Fruit fly (Drosophila melanogaster) whole organism, embryonic: ENCODE results near the gene GstD5.

Source experiments
- Abd-B ChIP-seq: fragments of 200-800 bp; sonication (Bioruptor generic); optimal IDR thresholded peaks from 2 replicates; lab custom pipeline; 2018; ENCODE audit warnings: missing biosample characterization, mild to moderate bottlenecking, missing genetic modification characterization, moderate library complexity
- CG10209 ChIP-seq: fragments of 200-800 bp; sonication (Bioruptor generic); optimal IDR thresholded peaks from 3 replicates; lab custom pipeline; 2017; ENCODE audit warnings: missing biosample characterization, mild to moderate bottlenecking, missing genetic modification characterization, missing genetic modification reagents
- CG1024 ChIP-seq: fragments of 200-800 bp; sonication (Bioruptor generic); IDR thresholded peaks from 2 replicates; pipeline ENCODE4 v1.3.6; 2022; ENCODE audit warnings: missing biosample characterization, missing genetic modification characterization
- CG11093 ChIP-seq: fragments of 200-800 bp; sonication (Bioruptor generic); IDR thresholded peaks from 3 replicates; pipeline ENCODE4 v1.3.6; 2022; ENCODE audit warnings: missing biosample characterization, missing genetic modification characterization
- CG12104 ChIP-seq: fragments of 200-800 bp; sonication (Bioruptor generic); optimal IDR thresholded peaks from 3 replicates; lab custom pipeline; 2016; ENCODE audit warnings: missing biosample characterization, missing genetic modification characterization
- CG13287 ChIP-seq: fragments of 200-800 bp; sonication (Bioruptor generic); IDR thresholded peaks from 2 replicates; pipeline ENCODE4 v1.3.6; 2022; ENCODE audit warnings: missing biosample characterization, missing genetic modification characterization; ENCODE audit not compliant: partially characterized antibody
- CG13894 ChIP-seq: fragments of 200-800 bp; sonication (Bioruptor generic); optimal IDR thresholded peaks from 3 replicates; lab custom pipeline; 2018; ENCODE audit warnings: missing biosample characterization, mild to moderate bottlenecking, missing genetic modification characterization, moderate library complexity
- CG15479 ChIP-seq: fragments of 200-800 bp; sonication (Bioruptor generic); optimal IDR thresholded peaks from 3 replicates; lab custom pipeline; 2019; ENCODE audit warnings: missing biosample characterization, mild to moderate bottlenecking, missing genetic modification characterization, moderate library complexity
- CG17612 ChIP-seq: fragments of 200-800 bp; sonication (Bioruptor generic); IDR thresholded peaks from 2 replicates; pipeline ENCODE4 v1.3.6; 2022; ENCODE audit warnings: missing biosample characterization, missing genetic modification characterization
- CG17802 ChIP-seq: fragments of 200-800 bp; sonication (Bioruptor generic); optimal IDR thresholded peaks from 2 replicates; lab custom pipeline; 2018; ENCODE audit warnings: missing biosample characterization, mild to moderate bottlenecking, missing genetic modification characterization, moderate library complexity
- CG18262 ChIP-seq: fragments of 200-800 bp; optimal IDR thresholded peaks from 3 replicates; lab custom pipeline; 2019; ENCODE audit warnings: missing biosample characterization, mild to moderate bottlenecking, missing genetic modification characterization, moderate library complexity
- CG18476 ChIP-seq: fragments of 200-800 bp; sonication (Bioruptor generic); optimal IDR thresholded peaks from 2 replicates; lab custom pipeline; 2016; ENCODE audit warnings: missing biosample characterization, mild to moderate bottlenecking, missing genetic modification characterization
- CG18764 ChIP-seq: fragments of 200-800 bp; sonication (Bioruptor generic); optimal IDR thresholded peaks from 3 replicates; lab custom pipeline; 2016; ENCODE audit warnings: missing biosample characterization, missing genetic modification characterization
- CG3995 ChIP-seq: fragments of 200-800 bp; sonication (Bioruptor generic); optimal IDR thresholded peaks from 3 replicates; lab custom pipeline; 2016; ENCODE audit warnings: missing biosample characterization, missing genetic modification characterization
- CG4730 ChIP-seq: fragments of 200-800 bp; sonication (Bioruptor generic); IDR thresholded peaks from 2 replicates; pipeline ENCODE4 v1.3.6; 2022; ENCODE audit warnings: missing biosample characterization, missing genetic modification characterization
- CG5953 ChIP-seq: fragments of 200-800 bp; sonication (Bioruptor generic); IDR thresholded peaks from 2 replicates; pipeline ENCODE4 v1.3.6; 2022; ENCODE audit warnings: missing biosample characterization, missing genetic modification characterization
- CG8359 ChIP-seq: fragments of 200-800 bp; sonication (Bioruptor generic); optimal IDR thresholded peaks from 2 replicates; lab custom pipeline; 2017; ENCODE audit warnings: missing biosample characterization, mild to moderate bottlenecking, missing genetic modification characterization, borderline replicate concordance
- CG9797 ChIP-seq: fragments of 200-800 bp; sonication (Bioruptor generic); optimal IDR thresholded peaks from 3 replicates; lab custom pipeline; 2018; ENCODE audit warnings: missing biosample characterization, mild to moderate bottlenecking, missing genetic modification characterization
- CrebB ChIP-seq: fragments of 200-800 bp; sonication (Bioruptor generic); optimal IDR thresholded peaks from 3 replicates; lab custom pipeline; 2018; ENCODE audit warnings: missing biosample characterization, mild to moderate bottlenecking, missing genetic modification characterization
- Fer3 ChIP-seq: fragments of 200-800 bp; sonication (Bioruptor generic); optimal IDR thresholded peaks from 2 replicates; lab custom pipeline; 2018; ENCODE audit warnings: missing biosample characterization, mild to moderate bottlenecking, missing genetic modification characterization, moderate library complexity
- HLH3B ChIP-seq: fragments of 200-800 bp; sonication (Bioruptor generic); IDR thresholded peaks from 2 replicates; pipeline ENCODE4 v1.3.6; 2022; ENCODE audit warnings: missing biosample characterization, missing genetic modification characterization
- HLH4C ChIP-seq: fragments of 200-800 bp; sonication (Bioruptor generic); IDR thresholded peaks from 3 replicates; pipeline ENCODE4 v1.3.6; 2022; ENCODE audit warnings: missing biosample characterization, missing genetic modification characterization; ENCODE audit not compliant: partially characterized antibody
- HLHmδ ChIP-seq: fragments of 200-800 bp; sonication (Bioruptor generic); optimal IDR thresholded peaks from 2 replicates; lab custom pipeline; 2018; ENCODE audit warnings: missing biosample characterization, mild to moderate bottlenecking, missing genetic modification characterization, moderate library complexity
- Hr78 ChIP-seq, 2 experiments: fragments of 200-800 bp in 1 of 2; fragments of >200 bp in 1 of 2; sonication (Bioruptor generic) in 1 of 2; optimal IDR thresholded peaks; 2 replicates each; lab custom pipeline; 2017 to 2019; ENCODE audit warnings: missing biosample characterization in 2 of 2, missing genetic modification characterization in 2 of 2, mild to moderate bottlenecking in 1 of 2, moderate library complexity in 1 of 2
- Jarid2 ChIP-seq: fragments of 200-800 bp; sonication (Bioruptor generic); optimal IDR thresholded peaks from 3 replicates; lab custom pipeline; 2017; ENCODE audit warnings: mild to moderate bottlenecking, missing biosample characterization, missing genetic modification reagents, missing genetic modification characterization
- Mes4 ChIP-seq: fragments of 200-800 bp; sonication (Bioruptor generic); optimal IDR thresholded peaks from 2 replicates; lab custom pipeline; 2016; ENCODE audit warnings: missing biosample characterization, missing genetic modification characterization
- NK7.1 ChIP-seq: fragments of 200-800 bp; sonication (Bioruptor generic); optimal IDR thresholded peaks from 3 replicates; lab custom pipeline; 2016; ENCODE audit warnings: missing biosample characterization, missing genetic modification characterization
- Oaz ChIP-seq: fragments of 200-800 bp; sonication (Bioruptor generic); IDR thresholded peaks from 2 replicates; pipeline ENCODE4 v1.3.6; 2022; ENCODE audit warnings: missing biosample characterization, missing genetic modification characterization
- Side ChIP-seq: fragments of 200-800 bp; sonication (Bioruptor generic); optimal IDR thresholded peaks from 2 replicates; lab custom pipeline; 2016; ENCODE audit warnings: missing biosample characterization, missing genetic modification characterization
- Six4 ChIP-seq: fragments of 200-800 bp; sonication (Bioruptor generic); optimal IDR thresholded peaks from 2 replicates; lab custom pipeline; 2016; ENCODE audit warnings: missing biosample characterization, missing genetic modification characterization
- Sry-β ChIP-seq: fragments of 200-800 bp; sonication (Bioruptor generic); optimal IDR thresholded peaks from 2 replicates; lab custom pipeline; 2018; ENCODE audit warnings: missing biosample characterization, mild to moderate bottlenecking, missing genetic modification characterization, moderate library complexity
- corto ChIP-seq: fragments of 200-800 bp; sonication (Bioruptor generic); optimal IDR thresholded peaks from 2 replicates; lab custom pipeline; 2016; ENCODE audit warnings: missing biosample characterization, mild to moderate bottlenecking, missing genetic modification characterization, moderate library complexity
- da ChIP-seq: fragments of 200-800 bp; sonication (Bioruptor generic); optimal IDR thresholded peaks from 2 replicates; lab custom pipeline; 2016; ENCODE audit warnings: missing biosample characterization, missing genetic modification characterization
- fu2 ChIP-seq: fragments of 200-800 bp; sonication (Bioruptor generic); optimal IDR thresholded peaks from 2 replicates; lab custom pipeline; 2016; ENCODE audit warnings: missing biosample characterization, missing genetic modification characterization
- gt ChIP-seq: fragments of 200-800 bp; sonication (Bioruptor generic); IDR thresholded peaks from 2 replicates; pipeline ENCODE4 v1.3.6; 2022; ENCODE audit warnings: missing biosample characterization, missing genetic modification characterization
- jigr1 ChIP-seq: fragments of 200-800 bp; sonication (Bioruptor generic); IDR thresholded peaks from 3 replicates; pipeline ENCODE4 v1.3.6; 2022; ENCODE audit warnings: missing biosample characterization, missing genetic modification characterization
- jing ChIP-seq: fragments of 200-800 bp; sonication (Bioruptor generic); optimal IDR thresholded peaks from 2 replicates; lab custom pipeline; 2018; ENCODE audit warnings: missing biosample characterization, mild to moderate bottlenecking, missing genetic modification characterization
- kah ChIP-seq: fragments of 200-800 bp; sonication (Bioruptor generic); optimal IDR thresholded peaks from 2 replicates; lab custom pipeline; 2018; ENCODE audit warnings: missing biosample characterization, mild to moderate bottlenecking, missing genetic modification characterization
- klu ChIP-seq: fragments of 200-800 bp; sonication (Bioruptor generic); IDR thresholded peaks from 2 replicates; pipeline ENCODE4 v1.3.6; 2022; ENCODE audit warnings: missing biosample characterization, missing genetic modification characterization
- otp ChIP-seq: fragments of 200-800 bp; sonication (Bioruptor generic); IDR thresholded peaks from 3 replicates; pipeline ENCODE4, ENCODE4 v1.3.6; 2022; ENCODE audit warnings: missing biosample characterization, missing genetic modification characterization
- prd ChIP-seq, 3 experiments: fragments of >200 bp in 2 of 3; fragments of 200-800 bp in 1 of 3; sonication (Bioruptor generic) in 1 of 3; optimal IDR thresholded peaks in 2 of 3; IDR thresholded peaks in 1 of 3; 2 replicates in 2 of 3; 3 replicates in 1 of 3; pipeline versions ENCODE4 v1.3.6 to Lab custom; 2017 to 2022; ENCODE audit warnings: missing biosample characterization in 1 of 3, missing genetic modification characterization in 1 of 3
- sima ChIP-seq: fragments of 200-800 bp; sonication (Bioruptor generic); optimal IDR thresholded peaks from 2 replicates; lab custom pipeline; 2016; ENCODE audit warnings: missing biosample characterization, missing genetic modification characterization
- sna ChIP-seq: fragments of 200-800 bp; sonication (Bioruptor generic); IDR thresholded peaks from 2 replicates; pipeline ENCODE4 v1.3.6; 2022; ENCODE audit warnings: missing biosample characterization, missing genetic modification characterization; ENCODE audit not compliant: partially characterized antibody
- so ChIP-seq: fragments of 200-800 bp; sonication (Bioruptor generic); IDR thresholded peaks from 3 replicates; pipeline ENCODE4 v1.3.6; 2022; ENCODE audit warnings: missing biosample characterization, missing genetic modification characterization
- stc ChIP-seq: fragments of 200-800 bp; sonication (Bioruptor generic); IDR thresholded peaks from 2 replicates; pipeline ENCODE4 v1.3.6; 2022; ENCODE audit warnings: missing biosample characterization, missing genetic modification characterization
- toy ChIP-seq: fragments of 200-800 bp; sonication (Bioruptor generic); IDR thresholded peaks from 2 replicates; pipeline ENCODE4 v1.3.6; 2022; ENCODE audit warnings: missing biosample characterization, missing genetic modification characterization
- ttk ChIP-seq: fragments of 200-800 bp; sonication (Bioruptor generic); IDR thresholded peaks from 2 replicates; pipeline ENCODE4 v2.1.2; 2022; ENCODE audit warnings: missing biosample characterization, missing genetic modification characterization
- tup ChIP-seq: fragments of 200-800 bp; sonication (Bioruptor generic); optimal IDR thresholded peaks from 2 replicates; lab custom pipeline; 2016; ENCODE audit warnings: missing biosample characterization, mild to moderate bottlenecking, missing genetic modification characterization, moderate library complexity
- tx ChIP-seq: fragments of 200-800 bp; sonication (Bioruptor generic); optimal IDR thresholded peaks from 2 replicates; lab custom pipeline; 2016; ENCODE audit warnings: missing biosample characterization, missing genetic modification characterization
- zen ChIP-seq: fragments of 200-800 bp; sonication (Bioruptor generic); optimal IDR thresholded peaks from 3 replicates; lab custom pipeline; 2018; ENCODE audit warnings: missing biosample characterization, mild to moderate bottlenecking, missing genetic modification characterization, moderate library complexity
- zfh1 ChIP-seq: fragments of 200-800 bp; sonication (Bioruptor generic); IDR thresholded peaks from 3 replicates; pipeline ENCODE4 v1.3.6; 2022; ENCODE audit warnings: missing biosample characterization, missing genetic modification characterization

Gene GstD5

dm6 chr3R:12350497-12350896 lies 25.0 kb upstream of the GstD5 start, which contains the start of gene CG10038 (continued):
- TF ChIP-seq Oaz (GFP tag; lab: Robert Waterston, UW), result no peak
- TF ChIP-seq Mes4 (GFP tag; lab: Kevin White, UChicago), result no peak
- TF ChIP-seq stc (GFP tag; lab: Robert Waterston, UW), result no peak
- TF ChIP-seq CG11093 (GFP tag; lab: Robert Waterston, UW), result no peak
- peak; percentile 11 for TF ChIP-seq Fer3 (tag; lab: Kevin White, UChicago)
- no peak for TF ChIP-seq tx (GFP tag; lab: Kevin White, UChicago)
- TF ChIP-seq sima (GFP tag; lab: Kevin White, UChicago), result no peak
- TF ChIP-seq Hr78 (GFP tag; optimal IDR thresholded peaks at IDR 0.05; lab: Kevin White, UChicago), result no peak
- peak; percentile 89 for TF ChIP-seq sna (GFP tag; lab: Robert Waterston, UW)
- TF ChIP-seq gt (GFP tag; lab: Robert Waterston, UW), result no peak
- no peak for TF ChIP-seq da (GFP tag; lab: Kevin White, UChicago)
- no peak for TF ChIP-seq ttk
- no peak for TF ChIP-seq CG4730 (GFP tag; lab: Robert Waterston, UW)
- TF ChIP-seq CG5953 (GFP tag; lab: Robert Waterston, UW), result no peak
- no peak for TF ChIP-seq zen (tag; lab: Kevin White, UChicago)
- TF ChIP-seq CG13287 (GFP tag; lab: Robert Waterston, UW), result peak; percentile 97
- no peak for TF ChIP-seq CG18476
- no peak for TF ChIP-seq CG15479
- TF ChIP-seq CG18764, result peak; percentile 13
- TF ChIP-seq HLHmδ (GFP tag; lab: Kevin White, UChicago), result no peak
- peak; percentile 91 for TF ChIP-seq HLH4C (GFP tag; lab: Robert Waterston, UW)
- no peak for TF ChIP-seq corto (GFP tag; lab: Kevin White, UChicago)
- no peak for TF ChIP-seq CG1024 (GFP tag; lab: Robert Waterston, UW)
- no peak for TF ChIP-seq zfh1
- no peak for TF ChIP-seq CG10209 (GFP tag; lab: Kevin White, UChicago)
- TF ChIP-seq prd (optimal IDR thresholded peaks at IDR 0.05; lab: Kevin White, UChicago), result no peak
- TF ChIP-seq prd (GFP tag; IDR thresholded peaks at IDR 0.05; lab: Robert Waterston, UW), result no peak; the same call in 2 of the 3 replicates
- TF ChIP-seq Jarid2, result peak; percentile 14
- TF ChIP-seq so (GFP tag; lab: Robert Waterston, UW), result no peak
- TF ChIP-seq CG9797 (GFP tag; lab: Kevin White, UChicago), result peak; percentile 55
- TF ChIP-seq kah (GFP tag; lab: Kevin White, UChicago), result no peak
- TF ChIP-seq toy (GFP tag; lab: Robert Waterston, UW), result no peak
- TF ChIP-seq CG18262, result peak; percentile 27
- TF ChIP-seq otp (GFP tag; lab: Robert Waterston, UW), result no peak
- no peak for TF ChIP-seq klu
- TF ChIP-seq jigr1 (GFP tag; lab: Robert Waterston, UW), result 0 out of 3 replicates have a peak, but pooled peaks have one; percentile 9
- no peak for TF ChIP-seq HLH3B
- peak; percentile 22 for TF ChIP-seq CG3995 (GFP tag; lab: Kevin White, UChicago)
- TF ChIP-seq Sry-β (GFP tag; lab: Kevin White, UChicago), result peak; percentile 59
- no peak for TF ChIP-seq Six4
- TF ChIP-seq CG17612 (GFP tag; lab: Robert Waterston, UW), result no peak
- TF ChIP-seq CG8359, result no peak
- no peak for TF ChIP-seq NK7.1 (GFP tag; lab: Kevin White, UChicago)
- TF ChIP-seq CG12104 (GFP tag; lab: Kevin White, UChicago), result no peak
- no peak for TF ChIP-seq CG17802 (tag; lab: Kevin White, UChicago)
- peak; percentile 15 for TF ChIP-seq Side (GFP tag; lab: Kevin White, UChicago)
- TF ChIP-seq CG13894 (tag; lab: Kevin White, UChicago), result no peak
- TF ChIP-seq CrebB (tag; lab: Kevin White, UChicago), result no peak
- TF ChIP-seq fu2 (GFP tag; lab: Kevin White, UChicago), result no peak
- TF ChIP-seq Abd-B (GFP tag; lab: Kevin White, UChicago), result peak; percentile 8
- TF ChIP-seq jing (GFP tag; lab: Kevin White, UChicago), result no peak
- no peak for TF ChIP-seq tup
